Fruit fly (Drosophila melanogaster) whole organism, wandering third instar larva: ENCODE results near the gene mtrm.

ENCODE experiments used
- Dfd ChIP-seq: fragments of >200 bp; optimal IDR thresholded peaks from 2 replicates; lab custom pipeline; 2017; ENCODE audit warnings: missing biosample characterization, missing genetic modification characterization
- GATAd ChIP-seq: sonication (Bioruptor generic); optimal IDR thresholded peaks from 2 replicates; lab custom pipeline; 2016; ENCODE audit warnings: missing biosample characterization, missing genetic modification characterization
- Hr83 ChIP-seq: fragments of 200-300 bp; sonication (Bioruptor generic); optimal IDR thresholded peaks from 2 replicates; lab custom pipeline; 2016; ENCODE audit warnings: missing biosample characterization, mild to moderate bottlenecking, missing genetic modification characterization, moderate library complexity; ENCODE audit not compliant: poor library complexity, severe bottlenecking
- Myc ChIP-seq: fragments of >200 bp; optimal IDR thresholded peaks from 2 replicates; lab custom pipeline; 2017
- Sp1 ChIP-seq: fragments of 200-800 bp; sonication (Bioruptor generic); optimal IDR thresholded peaks from 3 replicates; lab custom pipeline; 2019; ENCODE audit warnings: missing biosample characterization, mild to moderate bottlenecking, missing genetic modification characterization, moderate library complexity
- br ChIP-seq: fragments of 200-800 bp; sonication (Bioruptor generic); optimal IDR thresholded peaks from 2 replicates; lab custom pipeline; 2016; ENCODE audit warnings: missing biosample characterization, missing genetic modification characterization
- fru ChIP-seq: fragments of 200-800 bp; sonication (Bioruptor generic); optimal IDR thresholded peaks from 3 replicates; lab custom pipeline; 2016; ENCODE audit warnings: missing biosample characterization, mild to moderate bottlenecking, missing genetic modification characterization
- h ChIP-seq: fragments of 200-800 bp; sonication (Bioruptor generic); optimal IDR thresholded peaks from 3 replicates; lab custom pipeline; 2016; ENCODE audit warnings: missing biosample characterization, mild to moderate bottlenecking, missing genetic modification characterization
- jim ChIP-seq: fragments of 175-275, 200-325 bp; sonication (Bioruptor generic); optimal IDR thresholded peaks from 2 replicates; lab custom pipeline; 2016; ENCODE audit warnings: missing biosample characterization, mild to moderate bottlenecking, missing genetic modification characterization
- pan ChIP-seq: fragments of >200 bp; optimal IDR thresholded peaks from 2 replicates; lab custom pipeline; 2017
- psq ChIP-seq: fragments of 200-800 bp; sonication (Bioruptor generic); optimal IDR thresholded peaks from 3 replicates; lab custom pipeline; 2017; ENCODE audit warnings: missing biosample characterization, mild to moderate bottlenecking, missing genetic modification characterization, moderate library complexity
- sage ChIP-seq: fragments of 200-800 bp; sonication (Bioruptor generic); optimal IDR thresholded peaks from 2 replicates; lab custom pipeline; 2016; ENCODE audit warnings: missing biosample characterization, mild to moderate bottlenecking, missing genetic modification characterization
- usp ChIP-seq: fragments of >200 bp; optimal IDR thresholded peaks from 2 replicates; lab custom pipeline; 2017; ENCODE audit warnings: missing biosample characterization, missing genetic modification characterization

dm6 chr3L:8412725-8413124 is at the start of gene mtrm, which contains the start of gene Oseg1:
- TF ChIP-seq br (GFP tag; lab: Kevin White, UChicago) (no peak), psq (GFP tag; lab: Kevin White, UChicago) (no peak), Dfd (GFP tag; lab: Kevin White, UChicago) (no peak), Sp1 (no peak), fru (GFP tag; lab: Kevin White, UChicago) (no peak), sage (GFP tag; lab: Kevin White, UChicago) (no peak), pan (lab: Kevin White, UChicago) (no peak), h (GFP tag; lab: Kevin White, UChicago) (no peak), Hr83 (GFP tag; lab: Kevin White, UChicago) (no peak), Myc (no peak), usp (GFP tag; lab: Kevin White, UChicago) (no peak), GATAd (GFP tag; lab: Kevin White, UChicago) (no peak), jim (no peak)
